Worm (Caenorhabditis elegans) whole organism, young adult: ENCODE data around the gene sra-1.

ENCODE experiments used
- B0019.2 ChIP-seq: fragments of 200-800 bp; sonication (Bioruptor generic); conservative IDR thresholded peaks from 2 replicates; pipeline ENCODE4 v1.3.6; 2022; ENCODE audit warnings: missing genetic modification reagents, missing genetic modification characterization, missing compliant biosample characterization
- C06A6.2 ChIP-seq: fragments of 200-800 bp; sonication (Bioruptor generic); conservative IDR thresholded peaks from 2 replicates; pipeline ENCODE4 v1.3.6; 2022; ENCODE audit warnings: missing genetic modification characterization, missing compliant biosample characterization
- D2030.7 ChIP-seq: fragments of 200-800 bp; sonication (Bioruptor generic); IDR thresholded peaks from 2 replicates; pipeline ENCODE4 v1.3.6; 2022; ENCODE audit warnings: missing genetic modification reagents, missing genetic modification characterization, missing compliant biosample characterization
- F22D6.2 ChIP-seq: sonication (generic microtip); optimal IDR thresholded peaks from 2 replicates; lab custom pipeline; 2016; ENCODE audit warnings: mild to moderate bottlenecking, missing genetic modification characterization, missing compliant biosample characterization
- F23B12.7 ChIP-seq: sonication (generic microtip); optimal IDR thresholded peaks from 2 replicates; lab custom pipeline; 2017; ENCODE audit warnings: missing genetic modification characterization, mild to moderate bottlenecking, missing compliant biosample characterization, antibody characterized with exemption, moderate library complexity; ENCODE audit not compliant: insufficient read depth
- F37B4.10 ChIP-seq: fragments of 200-800 bp; sonication (Bioruptor generic); IDR thresholded peaks from 2 replicates; pipeline ENCODE4 v1.3.6; 2022; ENCODE audit warnings: missing genetic modification characterization, missing compliant biosample characterization
- F57C9.4 ChIP-seq: sonication (generic microtip); optimal IDR thresholded peaks from 2 replicates; lab custom pipeline; 2017; ENCODE audit warnings: mild to moderate bottlenecking, missing genetic modification characterization, missing compliant biosample characterization
- K11D2.4 ChIP-seq: fragments of 200-800 bp; sonication (Bioruptor generic); IDR thresholded peaks from 2 replicates; pipeline ENCODE4 v1.3.6; 2022; ENCODE audit warnings: missing genetic modification reagents, missing genetic modification characterization, missing compliant biosample characterization
- K12H6.12 ChIP-seq: fragments of 200-800 bp; sonication (Bioruptor generic); optimal IDR thresholded peaks from 2 replicates; lab custom pipeline; 2018; ENCODE audit warnings: mild to moderate bottlenecking, missing genetic modification characterization, missing compliant biosample characterization
- Y53F4B.3 ChIP-seq: fragments of 200-800 bp; sonication (Bioruptor generic); IDR thresholded peaks from 2 replicates; pipeline ENCODE4 v1.3.6; 2022; ENCODE audit warnings: missing genetic modification reagents, missing genetic modification characterization, missing compliant biosample characterization
- Y67H2A.10 ChIP-seq: fragments of 200-800 bp; sonication (Bioruptor generic); conservative IDR thresholded peaks from 2 replicates; pipeline ENCODE4 v1.3.6; 2022; ENCODE audit warnings: missing genetic modification reagents, missing genetic modification characterization, missing compliant biosample characterization
- Y79H2A.3 ChIP-seq: fragments of 200-800 bp; sonication (Bioruptor generic); conservative IDR thresholded peaks from 2 replicates; pipeline ENCODE4 v1.3.6; 2022; ENCODE audit warnings: missing genetic modification reagents, missing genetic modification characterization, missing compliant biosample characterization
- aptf-3 ChIP-seq: fragments of 200-800 bp; sonication (Bioruptor generic); IDR thresholded peaks from 2 replicates; pipeline ENCODE4 v1.3.6; 2022; ENCODE audit warnings: missing genetic modification characterization, missing compliant biosample characterization
- atf-7 ChIP-seq: sonication (generic microtip); optimal IDR thresholded peaks from 2 replicates; lab custom pipeline; 2017; ENCODE audit warnings: mild to moderate bottlenecking, missing genetic modification characterization, missing compliant biosample characterization
- attf-3 ChIP-seq: fragments of 200-800 bp; sonication (Bioruptor generic); conservative IDR thresholded peaks from 2 replicates; pipeline ENCODE4 v1.3.6; 2022; ENCODE audit warnings: missing genetic modification reagents, missing genetic modification characterization, missing compliant biosample characterization
- bed-1 ChIP-seq: fragments of 200-800 bp; sonication (Bioruptor generic); IDR thresholded peaks from 2 replicates; pipeline ENCODE4 v1.3.6; 2022; ENCODE audit warnings: missing genetic modification reagents, missing genetic modification characterization, missing compliant biosample characterization
- ceh-100 ChIP-seq: fragments of 200-800 bp; sonication (Bioruptor generic); IDR thresholded peaks from 2 replicates; pipeline ENCODE4 v1.3.6; 2022; ENCODE audit warnings: missing genetic modification reagents, missing genetic modification characterization, missing compliant biosample characterization
- chd-7 ChIP-seq: sonication (generic microtip); optimal IDR thresholded peaks from 2 replicates; lab custom pipeline; 2016; ENCODE audit warnings: mild to moderate bottlenecking, missing genetic modification characterization, moderate library complexity, missing compliant biosample characterization
- dox-1 ChIP-seq: fragments of 200-800 bp; sonication (Bioruptor generic); IDR thresholded peaks from 2 replicates; pipeline ENCODE4 v1.3.6; 2022; ENCODE audit warnings: missing genetic modification reagents, missing genetic modification characterization, missing compliant biosample characterization
- egl-44 ChIP-seq: fragments of 200-800 bp; sonication (Bioruptor generic); IDR thresholded peaks from 2 replicates; pipeline ENCODE4 v1.3.6; 2022; ENCODE audit warnings: missing genetic modification reagents, missing genetic modification characterization, missing compliant biosample characterization
- ekl-4 ChIP-seq: fragments of 200-800 bp; sonication (Bioruptor generic); IDR thresholded peaks from 2 replicates; pipeline ENCODE4 v1.3.6; 2022; ENCODE audit warnings: missing genetic modification reagents, missing genetic modification characterization, missing compliant biosample characterization
- ets-4 ChIP-seq: fragments of 200-800 bp; sonication (Bioruptor generic); optimal IDR thresholded peaks from 2 replicates; lab custom pipeline; 2018; ENCODE audit warnings: mild to moderate bottlenecking, missing genetic modification characterization, missing compliant biosample characterization
- hmg-1.2 ChIP-seq: fragments of 200-800 bp; sonication (Bioruptor generic); IDR thresholded peaks from 2 replicates; pipeline ENCODE4 v1.3.6; 2022; ENCODE audit warnings: missing genetic modification reagents, missing genetic modification characterization, missing compliant biosample characterization
- hrde-1 ChIP-seq: sonication (generic microtip); optimal IDR thresholded peaks from 2 replicates; lab custom pipeline; 2016; ENCODE audit warnings: missing genetic modification characterization, mild to moderate bottlenecking, missing compliant biosample characterization, moderate library complexity, missing genotype, missing genetic modification reagents, borderline replicate concordance
- let-526 ChIP-seq: fragments of 200-800 bp; sonication (Bioruptor generic); IDR thresholded peaks from 2 replicates; pipeline ENCODE4 v1.3.6; 2022; ENCODE audit warnings: missing genetic modification reagents, missing genetic modification characterization, missing compliant biosample characterization
- lin-26 ChIP-seq: fragments of 200-800 bp; sonication (Bioruptor generic); IDR thresholded peaks from 2 replicates; pipeline ENCODE4 v1.3.6; 2022; ENCODE audit warnings: missing genetic modification reagents, missing genetic modification characterization, missing compliant biosample characterization
- madf-3 ChIP-seq: fragments of 200-800 bp; sonication (Bioruptor generic); IDR thresholded peaks from 2 replicates; pipeline ENCODE4 v1.3.6; 2022; ENCODE audit warnings: missing genetic modification reagents, missing genetic modification characterization, missing compliant biosample characterization
- mcd-1 ChIP-seq: fragments of 200-800 bp; sonication (Bioruptor generic); IDR thresholded peaks from 2 replicates; pipeline ENCODE4 v1.3.6; 2022; ENCODE audit warnings: missing genetic modification reagents, missing genetic modification characterization, missing compliant biosample characterization
- nhr-80 ChIP-seq: sonication (generic microtip); optimal IDR thresholded peaks from 2 replicates; lab custom pipeline; 2016; ENCODE audit warnings: missing genetic modification characterization, missing compliant biosample characterization
- sea-2 ChIP-seq: fragments of 200-800 bp; sonication (Bioruptor generic); IDR thresholded peaks from 2 replicates; pipeline ENCODE4 v1.3.6; 2022; ENCODE audit warnings: missing genetic modification characterization, missing compliant biosample characterization
- somi-1 ChIP-seq: fragments of 200-800 bp; sonication (Bioruptor generic); optimal IDR thresholded peaks from 2 replicates; lab custom pipeline; 2018; ENCODE audit warnings: mild to moderate bottlenecking, missing genetic modification characterization, missing compliant biosample characterization
- zfh-2 ChIP-seq: fragments of 200-800 bp; sonication (Bioruptor generic); conservative IDR thresholded peaks from 2 replicates; pipeline ENCODE4 v1.3.6; 2022; ENCODE audit warnings: missing genetic modification reagents, missing genetic modification characterization, missing compliant biosample characterization
- ztf-18 ChIP-seq: sonication (generic microtip); optimal IDR thresholded peaks from 2 replicates; lab custom pipeline; 2016; ENCODE audit warnings: missing genotype, mild to moderate bottlenecking, missing genetic modification characterization, missing compliant biosample characterization
- ztf-25 ChIP-seq: fragments of 200-800 bp; sonication (Bioruptor generic); IDR thresholded peaks from 2 replicates; pipeline ENCODE4 v1.3.6; 2022; ENCODE audit warnings: missing genetic modification reagents, missing genetic modification characterization, missing compliant biosample characterization
- ztf-28 ChIP-seq: fragments of 200-800 bp; sonication (Bioruptor generic); IDR thresholded peaks from 2 replicates; pipeline ENCODE4 v1.3.6; 2022; ENCODE audit warnings: missing genetic modification reagents, missing genetic modification characterization, missing compliant biosample characterization
- ztf-6 ChIP-seq: fragments of 200-800 bp; sonication (Bioruptor generic); IDR thresholded peaks from 2 replicates; pipeline ENCODE4 v1.3.6; 2022; ENCODE audit warnings: missing genetic modification reagents, missing genetic modification characterization, missing compliant biosample characterization

The sra-1 gene

DNA sequence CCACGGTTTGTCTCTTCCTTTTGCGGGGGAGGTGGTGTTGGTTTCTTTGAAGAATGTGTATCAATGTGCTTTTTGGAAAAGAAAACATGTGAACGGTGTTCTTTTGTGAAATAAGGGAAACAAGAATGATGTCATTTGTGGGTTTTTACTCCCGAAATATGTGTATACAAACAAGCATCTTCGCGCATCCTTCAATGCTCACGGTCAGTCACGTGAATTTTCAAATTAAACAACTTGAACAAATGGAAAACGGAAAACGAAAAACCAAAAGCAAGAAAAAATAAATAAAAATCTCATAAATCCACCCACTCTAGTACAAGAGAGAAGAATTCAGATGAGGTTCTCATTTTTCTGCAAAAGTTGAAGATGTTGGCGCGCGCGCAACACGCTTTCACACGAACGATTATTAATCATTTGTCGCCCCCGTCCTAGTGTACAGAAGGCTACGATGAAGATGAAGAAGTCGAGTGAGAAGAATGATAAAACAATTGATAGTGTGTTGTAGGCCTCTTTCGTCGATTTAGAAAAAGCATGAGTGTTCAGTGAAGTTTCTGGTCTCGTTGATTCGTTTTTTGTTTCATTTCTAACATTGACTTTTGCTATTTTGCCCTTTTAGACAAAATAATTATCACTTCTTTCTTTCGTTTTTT, 36.3 kb downstream of the sra-1 start:
- no peak for TF ChIP-seq ztf-18 (tag; lab: Kevin White, UChicago)
- TF ChIP-seq K11D2.4 (GFP tag; lab: Robert Waterston, UW): no peak
- TF ChIP-seq F22D6.2 (tag; lab: Kevin White, UChicago): no peak
- no peak for TF ChIP-seq nhr-80 (tag; lab: Kevin White, UChicago)
- TF ChIP-seq mcd-1 (GFP tag; lab: Robert Waterston, UW): no peak

DNA sequence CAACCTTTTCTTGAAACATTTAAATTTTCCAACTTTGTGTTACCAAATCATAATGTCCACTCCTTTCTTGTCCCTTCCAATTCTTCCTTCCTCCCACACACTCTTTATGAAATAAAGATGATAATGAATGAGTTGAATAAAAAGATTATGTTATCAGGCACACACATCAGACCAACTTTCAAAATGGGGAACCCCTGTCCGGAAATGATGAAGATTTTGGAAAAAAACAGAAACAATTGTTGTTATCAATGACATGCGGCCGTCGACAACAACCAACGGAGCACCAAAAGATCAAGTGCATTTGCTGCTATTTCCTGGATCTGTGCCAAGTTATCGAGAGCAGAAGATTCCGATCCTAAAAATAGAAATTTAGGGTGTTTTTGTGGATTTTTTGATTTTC, 38.1 kb downstream of the sra-1 start:
- TF ChIP-seq ztf-28 (GFP tag; lab: Robert Waterston, UW) (no peak), ekl-4 (GFP tag; lab: Robert Waterston, UW) (no peak), F23B12.7 (tag; lab: Kevin White, UChicago) (no peak), ztf-25 (GFP tag; lab: Robert Waterston, UW) (no peak), D2030.7 (no peak), lin-26 (GFP tag; lab: Robert Waterston, UW) (no peak), egl-44 (GFP tag; lab: Robert Waterston, UW) (no peak)

DNA sequence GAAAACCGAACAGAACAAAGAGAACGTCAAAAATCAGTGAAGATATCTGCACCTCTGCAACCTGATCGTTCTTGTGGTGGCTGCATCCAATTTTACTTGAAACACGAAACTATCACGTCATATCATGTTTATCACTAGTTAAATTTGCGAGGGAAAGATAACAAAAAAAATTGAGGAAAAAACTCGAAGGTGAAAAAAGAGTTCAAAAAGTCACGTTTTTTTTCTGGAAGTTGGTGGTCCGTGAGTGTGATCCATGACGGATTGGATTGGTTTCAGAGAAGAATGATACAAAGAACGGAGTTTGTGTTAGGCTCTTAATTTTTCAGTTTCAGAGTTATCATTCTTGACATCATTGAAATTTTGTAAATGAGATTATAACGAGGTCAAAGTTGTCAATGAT, 38.9 kb downstream of the sra-1 start:
- no peak for TF ChIP-seq C06A6.2
- peak; percentile 16 for TF ChIP-seq nhr-80 (tag; lab: Kevin White, UChicago)
- peak; percentile 29 for TF ChIP-seq atf-7

DNA sequence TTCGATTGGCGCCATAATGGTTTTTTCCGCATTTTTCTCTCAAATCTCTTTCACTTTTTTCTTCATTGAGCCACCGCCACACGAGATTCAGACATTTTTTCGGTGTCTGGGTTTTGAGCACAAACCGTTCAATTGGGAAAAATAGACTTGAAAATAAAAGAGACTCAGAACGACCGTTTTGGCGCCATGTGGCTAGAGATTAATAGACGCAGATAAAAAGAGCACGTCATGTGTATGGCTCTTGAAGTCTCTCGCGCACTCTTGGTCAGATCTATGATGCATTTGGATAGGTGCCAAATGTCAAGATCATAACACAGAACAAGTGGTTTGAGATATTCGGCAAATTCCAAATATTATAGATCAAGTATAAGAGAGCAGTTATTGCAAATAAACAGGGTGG, 40.0 kb downstream of the sra-1 start:
- TF ChIP-seq ztf-28 (GFP tag; lab: Robert Waterston, UW): no peak
- TF ChIP-seq bed-1 (GFP tag; lab: Robert Waterston, UW): no peak
- TF ChIP-seq dox-1 (GFP tag; lab: Robert Waterston, UW): no peak
- TF ChIP-seq F57C9.4 (tag; lab: Kevin White, UChicago): no peak
- TF ChIP-seq sea-2: no peak
- no peak for TF ChIP-seq D2030.7
- no peak for TF ChIP-seq K11D2.4 (GFP tag; lab: Robert Waterston, UW)
- TF ChIP-seq Y67H2A.10 (GFP tag; lab: Robert Waterston, UW): no peak
- no peak for TF ChIP-seq zfh-2
- no peak for TF ChIP-seq F37B4.10
- TF ChIP-seq Y79H2A.3 (GFP tag; lab: Robert Waterston, UW): no peak
- no peak for TF ChIP-seq ceh-100 (GFP tag; lab: Robert Waterston, UW)
- TF ChIP-seq aptf-3: no peak
- TF ChIP-seq madf-3: no peak
- no peak for TF ChIP-seq K12H6.12
- no peak for TF ChIP-seq ets-4 (GFP tag; lab: Kevin White, UChicago)
- no peak for TF ChIP-seq hrde-1 (tag; lab: Kevin White, UChicago)
- no peak for TF ChIP-seq attf-3 (GFP tag; lab: Robert Waterston, UW)
- TF ChIP-seq Y53F4B.3 (GFP tag; lab: Robert Waterston, UW): no peak

- TF ChIP-seq ets-4 (GFP tag; lab: Kevin White, UChicago): no peak
- TF ChIP-seq let-526: no peak
- TF ChIP-seq somi-1 (GFP tag; lab: Kevin White, UChicago): no peak
- no peak for TF ChIP-seq hmg-1.2 (GFP tag; lab: Robert Waterston, UW)
- TF ChIP-seq ztf-6 (GFP tag; lab: Robert Waterston, UW): no peak
- TF ChIP-seq B0019.2 (GFP tag; lab: Robert Waterston, UW): no peak
- TF ChIP-seq chd-7 (tag; lab: Kevin White, UChicago): no peak
- TF ChIP-seq, all 124 proteins: peak for 0
Observed at ce11 chrII:9480006-9480405, 41.5 kb downstream of the sra-1 start, which contains the start of gene T19H5.7. TSS of gene T19H5.7 (minus strand) at chrII:9480106.
